Worm (Caenorhabditis elegans): ENCODE measurements around the gene pyr-1.

DNA sequence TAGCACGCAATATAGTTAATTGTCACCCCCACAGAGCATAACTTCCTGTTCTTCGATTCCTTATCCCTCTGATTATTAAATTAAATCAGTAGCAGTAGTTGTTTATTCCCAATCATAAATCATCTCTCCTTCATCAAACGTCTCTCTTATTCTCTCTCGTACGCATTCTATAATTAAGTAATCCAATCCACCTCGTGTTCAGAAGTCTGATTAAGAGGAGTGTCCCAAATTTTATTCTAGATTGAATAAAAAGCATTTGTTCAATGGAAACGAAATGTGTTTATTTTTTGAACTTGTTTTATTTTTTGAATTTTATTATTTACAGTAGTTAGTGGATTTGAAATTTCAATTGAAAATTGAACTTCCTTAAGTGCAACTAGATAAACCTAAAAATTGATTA is 39.6 kb upstream of the pyr-1 start:
- TF ChIP-seq unc-62 (GFP tag; optimal IDR thresholded peaks at IDR 0.05) (no peak), bed-3 (GFP tag; optimal IDR thresholded peaks at IDR 0.05) (no peak), snpc-4 (tag; optimal IDR thresholded peaks at IDR 0.05) (no peak)

All from whole organism, mixed stage, embryonic.